Worm (Caenorhabditis elegans) whole organism, L4 larva: ENCODE results near the gene rib-2.

ENCODE experiments used
- F10B5.3 ChIP-seq: sonication (generic microtip); optimal IDR thresholded peaks from 2 replicates; lab custom pipeline; 2016; ENCODE audit warnings: mild to moderate bottlenecking, missing genetic modification characterization, missing compliant biosample characterization
- Y75B8A.6 ChIP-seq: fragments of 200-800 bp; sonication (Bioruptor generic); IDR thresholded peaks from 2 replicates; pipeline ENCODE4 v1.3.6; 2022; ENCODE audit warnings: missing genetic modification reagents, missing genetic modification characterization, missing compliant biosample characterization
- ceh-82 ChIP-seq: sonication (generic microtip); optimal IDR thresholded peaks from 2 replicates; lab custom pipeline; 2017; ENCODE audit warnings: missing biosample characterization, missing genetic modification characterization
- ctbp-1 ChIP-seq: fragments of 200-800 bp; sonication (Bioruptor generic); IDR thresholded peaks from 2 replicates; pipeline ENCODE4 v1.3.6; 2022; ENCODE audit warnings: missing genetic modification reagents, missing genetic modification characterization, missing compliant biosample characterization
- daf-8 ChIP-seq: fragments of 200-800 bp; sonication (Bioruptor generic); IDR thresholded peaks from 2 replicates; pipeline ENCODE4 v1.3.6; 2022; ENCODE audit warnings: missing genetic modification characterization, missing compliant biosample characterization
- jun-1 ChIP-seq: fragments of 150-350 bp; optimal IDR thresholded peaks from 2 replicates; lab custom pipeline; 2014; ENCODE audit warnings: missing biosample characterization, missing genetic modification reagents, missing genetic modification characterization
- lin-15B ChIP-seq: fragments of 150-350 bp; sonication (generic microtip); optimal IDR thresholded peaks from 3 replicates; lab custom pipeline; 2014; ENCODE audit warnings: missing biosample characterization, missing genetic modification characterization
- lsy-2 ChIP-seq, 2 experiments: fragments of 150-350 bp in 1 of 2; sonication (generic microtip) in 1 of 2; optimal IDR thresholded peaks; 2 replicates each; lab custom pipeline; 2014 to 2017; ENCODE audit warnings: missing biosample characterization in 2 of 2, missing genetic modification characterization in 2 of 2
- mdl-1 ChIP-seq, 2 experiments: fragments of 150-350 bp in 1 of 2; sonication (generic microtip) in 1 of 2; optimal IDR thresholded peaks; 2 replicates each; lab custom pipeline; 2014 to 2017; ENCODE audit warnings: missing biosample characterization in 2 of 2, missing genetic modification characterization in 2 of 2
- nhr-237 ChIP-seq: sonication (generic microtip); optimal IDR thresholded peaks from 2 replicates; lab custom pipeline; 2017; ENCODE audit warnings: missing biosample characterization, missing genetic modification characterization
- nhr-77 ChIP-seq: fragments of 150-350 bp; optimal IDR thresholded peaks from 2 replicates; lab custom pipeline; 2014; ENCODE audit warnings: missing biosample characterization, missing genetic modification characterization
- pha-4 ChIP-seq, 2 experiments: fragments of 150-350 bp in 1 of 2; fragments of 200-800 bp in 1 of 2; sonication (Bioruptor generic) in 1 of 2; IDR thresholded peaks in 1 of 2; optimal IDR thresholded peaks in 1 of 2; 2 replicates each; pipeline versions ENCODE4 v1.3.6 to Lab custom; 2014 to 2022; ENCODE audit warnings: missing genetic modification characterization in 2 of 2, missing genetic modification reagents in 2 of 2, missing biosample characterization in 1 of 2, missing compliant biosample characterization in 1 of 2
- sdz-12 ChIP-seq: fragments of 200-800 bp; sonication (Bioruptor generic); optimal IDR thresholded peaks from 2 replicates; lab custom pipeline; 2018; ENCODE audit warnings: mild to moderate bottlenecking, missing genetic modification characterization, missing compliant biosample characterization

DNA sequence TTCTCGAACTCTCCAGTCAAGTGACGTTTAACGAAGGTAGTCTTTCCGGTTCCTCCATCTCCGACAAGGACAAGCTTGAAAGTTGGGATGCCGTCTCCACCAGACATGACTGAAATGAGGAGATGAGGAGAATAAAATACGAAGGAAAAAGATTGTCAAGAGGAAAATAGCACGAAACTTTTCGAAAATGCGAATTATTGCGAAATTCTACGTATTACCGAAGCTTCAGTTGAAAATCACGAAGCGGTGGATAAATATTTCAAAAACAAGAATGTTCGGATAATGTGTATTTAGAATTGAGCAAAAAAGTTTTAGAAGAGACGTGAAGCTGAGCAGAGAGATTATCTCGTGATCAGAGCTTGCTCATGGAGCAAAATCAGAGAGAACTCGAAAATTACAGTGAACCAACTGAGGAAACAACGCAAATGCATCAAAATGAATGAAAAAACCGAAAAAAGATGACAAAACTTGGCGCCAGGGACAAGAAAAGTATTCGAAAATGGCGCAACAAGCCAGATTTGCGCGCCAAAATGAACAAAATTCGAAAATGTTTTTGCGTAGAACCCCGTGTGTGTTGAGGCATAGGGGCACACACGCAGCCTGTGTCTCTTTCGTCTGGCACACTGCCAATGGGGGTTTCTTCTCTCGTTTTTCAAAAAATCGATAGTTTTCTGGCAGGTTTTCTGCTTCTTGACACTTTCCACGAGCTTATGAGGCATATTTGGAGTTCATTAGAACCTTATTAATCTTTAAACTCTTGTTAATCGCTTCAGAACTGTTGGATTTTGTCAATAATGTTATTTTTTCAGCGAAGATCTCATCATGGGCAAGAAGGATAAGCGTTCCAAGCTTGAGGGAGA lies 5.2 kb downstream of the rib-2 start, which contains the start of the genes ran-1 and dkc-1:
- TF ChIP-seq daf-8 (GFP tag; lab: Robert Waterston, UW) (no peak), lin-15B (tag; lab: Kevin White, UChicago) (no peak), ctbp-1 (GFP tag; lab: Robert Waterston, UW) (no peak), lsy-2 (tag; optimal IDR thresholded peaks at IDR 0.05; lab: Kevin White, UChicago) (peak in 1 of 2 experiments; percentile 85), nhr-237 (no peak), nhr-77 (tag; lab: Kevin White, UChicago) (no peak), sdz-12 (GFP tag; lab: Kevin White, UChicago) (no peak), jun-1 (tag; lab: Kevin White, UChicago) (no peak), mdl-1 (tag; optimal IDR thresholded peaks at IDR 0.05; lab: Kevin White, UChicago) (peak in 1 of 2 experiments; percentile 45), ceh-82 (no peak), Y75B8A.6 (GFP tag; lab: Robert Waterston, UW) (no peak), F10B5.3 (no peak), pha-4 (GFP tag; IDR thresholded peaks at IDR 0.05; lab: Robert Waterston, UW) (no peak), pha-4 (tag; optimal IDR thresholded peaks at IDR 0.05; lab: Kevin White, UChicago) (peak; percentile 25)
